Fruit fly (Drosophila melanogaster) Kc167 (cell line): ENCODE data around the gene Meltrin.

ENCODE experiments used
- Sin3A ChIP-seq: fragments of >200 bp; optimal IDR thresholded peaks from 2 replicates; lab custom pipeline; 2018; ENCODE audit warnings: missing external identifiers
- h ChIP-seq: fragments of >200 bp; optimal IDR thresholded peaks from 3 replicates; lab custom pipeline; 2018; ENCODE audit warnings: missing external identifiers
- insv ChIP-seq: fragments of >200 bp; optimal IDR thresholded peaks from 3 replicates; lab custom pipeline; 2018; ENCODE audit warnings: missing external identifiers
- psq ChIP-seq: fragments of >200 bp; optimal IDR thresholded peaks from 2 replicates; lab custom pipeline; 2017; ENCODE audit warnings: missing external identifiers
- ttk ChIP-seq: sonication (Bioruptor generic); optimal IDR thresholded peaks from 2 replicates; lab custom pipeline; 2017; ENCODE audit warnings: missing external identifiers

DNA sequence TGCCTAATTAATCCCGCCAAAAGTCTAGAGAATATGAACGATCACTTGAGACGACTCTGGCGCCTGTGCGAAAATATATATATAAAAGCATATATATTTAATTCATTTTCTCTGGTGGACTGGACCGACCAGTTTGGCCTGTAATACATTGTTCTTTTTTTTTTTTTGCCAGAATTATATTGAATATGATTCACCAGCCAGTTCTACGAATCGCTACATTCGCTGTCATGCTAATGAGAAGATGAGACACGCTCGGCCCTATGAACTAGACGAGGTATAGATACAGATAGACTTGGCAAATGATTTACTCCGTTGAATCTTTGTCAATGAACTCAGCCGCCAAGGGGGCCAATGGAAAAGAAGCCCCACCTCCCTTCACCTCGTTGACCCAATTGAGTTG is 9.8 kb downstream of the Meltrin start:
- TF ChIP-seq Sin3A (lab: Kevin White, UChicago) (no peak), insv (lab: Kevin White, UChicago) (no peak), psq (no peak), ttk (no peak), h (lab: Kevin White, UChicago) (no peak)
